Worm (Caenorhabditis elegans) whole organism, L1 larva: ENCODE data around the gene clec-189.

Source experiments
- jun-1 ChIP-seq: fragments of 150-350 bp; optimal IDR thresholded peaks from 2 replicates; lab custom pipeline; 2014; ENCODE audit warnings: missing biosample characterization, missing genetic modification reagents, missing genetic modification characterization
- lin-39 ChIP-seq: fragments of 150-350 bp; optimal IDR thresholded peaks from 2 replicates; lab custom pipeline; 2014; ENCODE audit warnings: missing biosample characterization, missing genetic modification reagents, missing genetic modification characterization
- nhr-19 ChIP-seq: fragments of 200-800 bp; sonication (Bioruptor generic); conservative IDR thresholded peaks from 2 replicates; pipeline ENCODE4 v1.3.6; 2022; ENCODE audit warnings: missing genetic modification characterization, missing compliant biosample characterization
- nhr-76 ChIP-seq: sonication (generic microtip); optimal IDR thresholded peaks from 2 replicates; lab custom pipeline; 2017; ENCODE audit warnings: missing biosample characterization, missing genetic modification characterization
- sptf-1 ChIP-seq: fragments of 150-350 bp; optimal IDR thresholded peaks from 2 replicates; lab custom pipeline; 2014; ENCODE audit warnings: missing biosample characterization, missing genetic modification characterization

DNA sequence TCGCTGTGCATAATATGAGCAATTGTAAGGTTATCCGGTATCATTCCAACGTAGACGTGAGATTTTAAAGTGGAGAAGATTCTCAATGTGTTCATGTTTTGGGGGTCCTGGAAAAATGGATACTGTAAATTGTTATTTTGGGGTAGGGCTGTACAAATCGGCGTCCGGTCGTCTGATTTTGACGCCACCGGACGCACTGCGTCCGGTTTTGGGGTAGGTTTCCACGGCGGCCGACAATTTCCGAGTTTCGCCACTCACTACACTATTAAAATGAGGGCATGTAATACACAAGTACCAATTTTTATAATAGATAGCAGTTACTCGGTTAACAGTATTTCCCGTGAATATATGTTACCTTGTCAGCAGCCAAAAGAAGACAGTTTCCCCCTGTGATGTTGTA is 47.8 kb downstream of the clec-189 start:
- TF ChIP-seq nhr-76 (no peak), nhr-19 (GFP tag; lab: Robert Waterston, UW) (no peak), lin-39 (tag; lab: Kevin White, UChicago) (no peak), sptf-1 (tag; lab: Kevin White, UChicago) (no peak), jun-1 (tag; lab: Kevin White, UChicago) (no peak)
